Fruit fly (Drosophila melanogaster) whole organism, wandering third instar larva: ENCODE results near the gene wge.

ENCODE experiments used
- Hr78 ChIP-seq: fragments of >200 bp; optimal IDR thresholded peaks from 2 replicates; lab custom pipeline; 2017; ENCODE audit warnings: missing biosample characterization, missing genetic modification characterization
- Hr83 ChIP-seq: fragments of 200-300 bp; sonication (Bioruptor generic); optimal IDR thresholded peaks from 2 replicates; lab custom pipeline; 2016; ENCODE audit warnings: missing biosample characterization, mild to moderate bottlenecking, missing genetic modification characterization, moderate library complexity; ENCODE audit not compliant: poor library complexity, severe bottlenecking
- Myc ChIP-seq: fragments of >200 bp; optimal IDR thresholded peaks from 2 replicates; lab custom pipeline; 2017
- dl ChIP-seq, 2 experiments: fragments of 175-275, 200-275 bp in 1 of 2; fragments of 200-275 bp in 1 of 2; sonication (Bioruptor generic); optimal IDR thresholded peaks; lab custom pipeline; 2018; ENCODE audit warnings: mild to moderate bottlenecking in 2 of 2, missing biosample characterization in 2 of 2, missing genetic modification characterization in 2 of 2, moderate library complexity in 2 of 2; ENCODE audit not compliant: partially characterized antibody in 2 of 2, insufficient read depth in 1 of 2
- h ChIP-seq: fragments of 200-800 bp; sonication (Bioruptor generic); optimal IDR thresholded peaks from 3 replicates; lab custom pipeline; 2016; ENCODE audit warnings: missing biosample characterization, mild to moderate bottlenecking, missing genetic modification characterization

dm6 chr3R:22750534-22750947, 29.6 kb upstream of the wge start, which contains the start of the genes rumi, CG7029 and Usp12-46:
- peak; percentile 8 for TF ChIP-seq h
- TF ChIP-seq Myc (lab: Kevin White, UChicago), result no peak
- TF ChIP-seq dl (GFP tag; optimal IDR thresholded peaks at IDR 0.05; lab: Kevin White, UChicago; ENCODE audit: insufficient read depth in 1 of 2, partially characterized antibody in 2 of 2), result no peak
- no peak for TF ChIP-seq Hr78 (GFP tag; lab: Kevin White, UChicago)
- TF ChIP-seq Hr83 (GFP tag; lab: Kevin White, UChicago), result peak; percentile 82
